Fruit fly (Drosophila melanogaster): ENCODE data around the gene NUCB1.

NUCB1 gene

DNA sequence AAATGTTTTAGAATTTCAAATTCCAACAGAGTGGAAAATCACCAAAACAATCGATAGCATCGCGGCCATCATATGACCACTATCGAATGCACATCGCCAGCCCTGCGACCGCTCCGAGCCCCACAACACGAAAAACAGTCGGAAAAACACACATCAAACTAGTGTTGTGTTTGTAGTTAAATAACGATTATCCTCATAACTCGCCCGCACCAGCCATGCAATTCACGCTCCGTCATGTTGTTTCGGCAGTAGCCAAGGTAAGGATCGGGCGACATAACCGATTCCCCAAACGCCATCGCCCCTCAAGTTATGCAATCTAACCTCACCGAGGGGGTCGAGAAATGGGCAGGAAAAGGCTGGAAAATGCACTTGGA, 44.9 kb upstream of the NUCB1 start (continued):
- 0 out of 4 replicates have a peak, but pooled peaks have one; percentile 62 for TF ChIP-seq chinmo (GFP tag; IDR thresholded peaks at IDR 0.05; ENCODE audit: partially characterized antibody)
- TF ChIP-seq bcd (GFP tag; optimal IDR thresholded peaks at IDR 0.05), result no peak
- TF ChIP-seq CG6254 (GFP tag; optimal IDR thresholded peaks at IDR 0.05), result no peak
- TF ChIP-seq her (GFP tag; optimal IDR thresholded peaks at IDR 0.05), result no peak
- TF ChIP-seq Mad (GFP tag; optimal IDR thresholded peaks at IDR 0.05), result no peak
- peak; percentile 71 for TF ChIP-seq hb (GFP tag; IDR thresholded peaks at IDR 0.05; ENCODE audit: partially characterized antibody)
- TF ChIP-seq CG11247 (GFP tag; IDR thresholded peaks at IDR 0.05), result 0 out of 2 replicates have a peak, but pooled peaks have one; percentile 11
- peak; percentile 62 for TF ChIP-seq sob (GFP tag; IDR thresholded peaks at IDR 0.05)
- no peak for TF ChIP-seq pho (GFP tag; optimal IDR thresholded peaks at IDR 0.05)
- peak; percentile 87 for TF ChIP-seq CG6791 (GFP tag; IDR thresholded peaks at IDR 0.05; ENCODE audit: partially characterized antibody)
- TF ChIP-seq CG17802 (tag; optimal IDR thresholded peaks at IDR 0.05), result no peak
- TF ChIP-seq zen (tag; optimal IDR thresholded peaks at IDR 0.05), result no peak
- no peak for TF ChIP-seq CG32772 (GFP tag; IDR thresholded peaks at IDR 0.05)
- TF ChIP-seq pzg (GFP tag; optimal IDR thresholded peaks at IDR 0.05), result peak; percentile 36
- TF ChIP-seq hbn (GFP tag; IDR thresholded peaks at IDR 0.05; ENCODE audit: partially characterized antibody), result peak; percentile 52
- peak; percentile 45 for TF ChIP-seq Sry-δ (GFP tag; optimal IDR thresholded peaks at IDR 0.05)
- no peak for TF ChIP-seq Bteb2 (GFP tag; optimal IDR thresholded peaks at IDR 0.05)
- no peak for TF ChIP-seq CG10543 (GFP tag; optimal IDR thresholded peaks at IDR 0.05)
- peak; percentile 75 for TF ChIP-seq ftz-f1 (GFP tag; optimal IDR thresholded peaks at IDR 0.05)
- no peak for TF ChIP-seq Trl (optimal IDR thresholded peaks at IDR 0.05)
- TF ChIP-seq Trl (GFP tag; optimal IDR thresholded peaks at IDR 0.05), result no peak
- no peak for TF ChIP-seq CG16863 (GFP tag; optimal IDR thresholded peaks at IDR 0.05)
- no peak for TF ChIP-seq CG2116 (GFP tag; optimal IDR thresholded peaks at IDR 0.05)
- TF ChIP-seq ro (GFP tag; IDR thresholded peaks at IDR 0.05), result no peak
- no peak for TF ChIP-seq en (GFP tag; optimal IDR thresholded peaks at IDR 0.05)
- peak; percentile 30 for TF ChIP-seq Dp (GFP tag; optimal IDR thresholded peaks at IDR 0.05)
- no peak for TF ChIP-seq tll (GFP tag; optimal IDR thresholded peaks at IDR 0.05)
- TF ChIP-seq sisA (GFP tag; IDR thresholded peaks at IDR 0.05), result peak; percentile 11; the same call in 1 of the 2 replicates
- TF ChIP-seq grau (tag; optimal IDR thresholded peaks at IDR 0.05), result no peak
- peak; percentile 84; the same call in 2 of the 3 replicates for TF ChIP-seq Opbp (GFP tag; IDR thresholded peaks at IDR 0.05; ENCODE audit: partially characterized antibody)
- TF ChIP-seq Atf6 (GFP tag; IDR thresholded peaks at IDR 0.05), result no peak
- no peak for TF ChIP-seq Sox102F (GFP tag; optimal IDR thresholded peaks at IDR 0.05)
- no peak for TF ChIP-seq ac (GFP tag; optimal IDR thresholded peaks at IDR 0.05)
- TF ChIP-seq CG3281 (GFP tag; optimal IDR thresholded peaks at IDR 0.05), result no peak
- no peak for TF ChIP-seq cato (GFP tag; optimal IDR thresholded peaks at IDR 0.05; ENCODE audit: borderline replicate concordance)
- peak; percentile 83 for TF ChIP-seq amos (GFP tag; IDR thresholded peaks at IDR 0.05; ENCODE audit: partially characterized antibody)
- TF ChIP-seq dimm (GFP tag; IDR thresholded peaks at IDR 0.05), result no peak
- no peak for TF ChIP-seq CG11093 (GFP tag; IDR thresholded peaks at IDR 0.05)
- no peak for TF ChIP-seq CG2875 (GFP tag; optimal IDR thresholded peaks at IDR 0.05)
- no peak for TF ChIP-seq Eip74EF (GFP tag; optimal IDR thresholded peaks at IDR 0.05)
- TF ChIP-seq CG2202 (tag; optimal IDR thresholded peaks at IDR 0.05), result no peak
- TF ChIP-seq shn (GFP tag; optimal IDR thresholded peaks at IDR 0.05), result peak; percentile 10
- TF ChIP-seq danr (GFP tag; IDR thresholded peaks at IDR 0.05), result no peak
- no peak for TF ChIP-seq CG15601 (tag; optimal IDR thresholded peaks at IDR 0.05)
- TF ChIP-seq CG12769 (tag; optimal IDR thresholded peaks at IDR 0.05), result no peak
- TF ChIP-seq NK7.1 (GFP tag; optimal IDR thresholded peaks at IDR 0.05), result no peak
- peak; percentile 56 for TF ChIP-seq crol (GFP tag; IDR thresholded peaks at IDR 0.05)
- no peak for TF ChIP-seq Lpt (GFP tag; optimal IDR thresholded peaks at IDR 0.05)
- TF ChIP-seq ap (GFP tag; IDR thresholded peaks at IDR 0.05), result no peak
- no peak for TF ChIP-seq H2.0 (GFP tag; IDR thresholded peaks at IDR 0.05)
- no peak for TF ChIP-seq HLHmδ (GFP tag; optimal IDR thresholded peaks at IDR 0.05)

Measured in whole organism, embryonic.